Worm (Caenorhabditis elegans): ENCODE measurements around the gene mcm-6.

- TF ChIP-seq aly-2 (tag; optimal IDR thresholded peaks at IDR 0.05) (no peak), F49E8.2 (tag; optimal IDR thresholded peaks at IDR 0.05; ENCODE audit: borderline replicate concordance) (no peak), nhr-48 (tag; optimal IDR thresholded peaks at IDR 0.05) (no peak), spr-1 (tag; optimal IDR thresholded peaks at IDR 0.05) (no peak), ama-1 (optimal IDR thresholded peaks at IDR 0.05) (no peak), lin-15B (tag; optimal IDR thresholded peaks at IDR 0.05) (no peak), duxl-1 (tag; optimal IDR thresholded peaks at IDR 0.05; ENCODE audit: poor library complexity) (no peak)
Measured at ce11 chrIII:9823748-9824147, 29.6 kb downstream of the mcm-6 start.
